Worm (Caenorhabditis elegans): ENCODE measurements around the gene pdk-1.

pdk-1 gene

DNA sequence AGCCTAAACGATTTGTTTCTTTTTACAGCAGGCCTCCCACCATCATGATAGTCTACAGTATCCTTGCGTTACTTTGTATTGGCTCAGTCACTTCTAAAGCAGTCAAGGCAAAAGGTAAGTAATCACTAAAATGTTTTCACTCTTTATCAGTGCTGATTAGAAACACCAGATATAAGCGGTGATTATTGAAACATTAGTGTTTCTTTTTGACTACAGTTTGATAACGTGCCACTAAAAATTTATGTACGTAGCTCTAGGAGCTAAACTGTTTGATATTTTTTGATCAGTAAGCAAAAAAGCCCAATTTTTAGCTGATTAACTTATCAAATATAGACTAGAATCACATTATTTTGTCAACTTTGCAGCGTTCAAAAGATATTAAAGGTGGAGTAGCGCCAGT is 9.6 kb upstream of the pdk-1 start:
- TF ChIP-seq klf-2 (GFP tag; conservative IDR thresholded peaks at IDR 0.05), result no peak
- no peak for TF ChIP-seq ztf-23 (GFP tag; IDR thresholded peaks at IDR 0.05)
- no peak for TF ChIP-seq flt-1 (GFP tag; IDR thresholded peaks at IDR 0.05)
- no peak for TF ChIP-seq ztf-29 (GFP tag; IDR thresholded peaks at IDR 0.05)
- TF ChIP-seq cog-1 (tag; optimal IDR thresholded peaks at IDR 0.05), result no peak
- TF ChIP-seq ref-1 (GFP tag; conservative IDR thresholded peaks at IDR 0.05), result no peak
- no peak for TF ChIP-seq T22C8.4 (GFP tag; IDR thresholded peaks at IDR 0.05)
- no peak for TF ChIP-seq tab-1 (GFP tag; IDR thresholded peaks at IDR 0.05)
- no peak for TF ChIP-seq med-1 (GFP tag; optimal IDR thresholded peaks at IDR 0.05; ENCODE audit: insufficient read depth)

DNA sequence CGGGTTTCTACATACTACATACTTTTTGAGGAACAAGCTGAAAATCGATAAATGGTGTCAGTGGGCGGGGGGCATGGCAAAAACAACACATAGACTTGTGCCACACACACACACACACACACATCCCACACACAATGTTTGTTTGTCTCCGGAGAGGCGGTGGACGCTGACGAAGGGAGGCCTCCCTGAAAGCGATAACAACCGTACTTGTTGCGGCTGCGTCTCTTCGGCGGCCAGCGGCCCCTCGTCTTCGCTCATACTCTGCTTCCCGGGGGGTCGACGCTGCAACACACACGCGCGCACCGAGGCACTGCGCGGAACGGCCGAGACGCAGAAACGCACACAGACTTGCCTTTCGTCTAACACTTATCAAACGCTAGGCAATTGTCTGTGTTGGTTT is 1.4 kb upstream of the pdk-1 start:
- TF ChIP-seq T22C8.4 (GFP tag; IDR thresholded peaks at IDR 0.05) (no peak; the same call in 1 of the 2 replicates), flt-1 (GFP tag; IDR thresholded peaks at IDR 0.05) (peak; percentile 68; the same call in 1 of the 2 replicates), klf-2 (GFP tag; conservative IDR thresholded peaks at IDR 0.05) (no peak), ztf-23 (GFP tag; IDR thresholded peaks at IDR 0.05) (no peak), med-1 (GFP tag; optimal IDR thresholded peaks at IDR 0.05; ENCODE audit: insufficient read depth) (no peak), tab-1 (GFP tag; IDR thresholded peaks at IDR 0.05) (no peak), cog-1 (tag; optimal IDR thresholded peaks at IDR 0.05) (peak; percentile 73), ref-1 (GFP tag; conservative IDR thresholded peaks at IDR 0.05) (no peak), ztf-29 (GFP tag; IDR thresholded peaks at IDR 0.05) (no peak)

ce11 chrX:1322997-1323396 is 1.9 kb downstream of the pdk-1 start:
- TF ChIP-seq flt-1 (GFP tag; IDR thresholded peaks at IDR 0.05) (0 out of 2 replicates have a peak, but pooled peaks have one; percentile 34), med-1 (GFP tag; optimal IDR thresholded peaks at IDR 0.05; ENCODE audit: insufficient read depth) (no peak), cog-1 (tag; optimal IDR thresholded peaks at IDR 0.05) (peak; percentile 9)

- TF ChIP-seq ref-1 (GFP tag; conservative IDR thresholded peaks at IDR 0.05) (no peak), klf-2 (GFP tag; conservative IDR thresholded peaks at IDR 0.05) (no peak), flt-1 (GFP tag; IDR thresholded peaks at IDR 0.05) (no peak), T22C8.4 (GFP tag; IDR thresholded peaks at IDR 0.05) (no peak), cog-1 (tag; optimal IDR thresholded peaks at IDR 0.05) (no peak), tab-1 (GFP tag; IDR thresholded peaks at IDR 0.05) (no peak), med-1 (GFP tag; optimal IDR thresholded peaks at IDR 0.05; ENCODE audit: insufficient read depth) (no peak), ztf-23 (GFP tag; IDR thresholded peaks at IDR 0.05) (no peak), ztf-29 (GFP tag; IDR thresholded peaks at IDR 0.05) (no peak)
These were observed 6.1 kb downstream of the pdk-1 start for ce11 chrX:1327201-1327600.

DNA sequence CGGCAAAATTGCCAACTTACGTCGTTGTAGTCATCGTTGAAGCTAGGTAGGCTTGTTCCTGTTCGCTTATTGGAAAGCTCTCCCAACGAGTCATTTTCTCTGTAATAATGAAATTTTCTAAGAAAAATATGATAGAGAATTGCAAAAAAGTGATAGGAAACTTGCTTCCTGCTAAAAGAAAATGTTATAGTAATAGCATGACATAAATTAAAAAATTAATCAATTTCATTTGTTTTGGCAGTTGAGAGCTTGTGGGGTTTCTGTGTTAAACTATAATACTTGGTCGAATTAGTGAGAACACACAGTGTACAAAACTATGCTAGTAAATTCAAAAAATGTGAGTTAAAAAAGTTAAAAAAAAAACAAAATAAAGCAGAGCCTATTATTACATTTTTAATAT is 8.7 kb downstream of the pdk-1 start, which contains the start of gene F21E9.2:
F21E9.2 (minus strand) TSS at position 101 of the 400 bp plus-strand sequence.
- TF ChIP-seq tab-1 (GFP tag; IDR thresholded peaks at IDR 0.05) (no peak), klf-2 (GFP tag; conservative IDR thresholded peaks at IDR 0.05) (no peak), ref-1 (GFP tag; conservative IDR thresholded peaks at IDR 0.05) (no peak), med-1 (GFP tag; optimal IDR thresholded peaks at IDR 0.05; ENCODE audit: insufficient read depth) (no peak), ztf-23 (GFP tag; IDR thresholded peaks at IDR 0.05) (no peak), T22C8.4 (GFP tag; IDR thresholded peaks at IDR 0.05) (no peak), cog-1 (tag; optimal IDR thresholded peaks at IDR 0.05) (no peak), flt-1 (GFP tag; IDR thresholded peaks at IDR 0.05) (no peak), ztf-29 (GFP tag; IDR thresholded peaks at IDR 0.05) (no peak)

- TF ChIP-seq T22C8.4 (GFP tag; IDR thresholded peaks at IDR 0.05), result no peak
- TF ChIP-seq med-1 (GFP tag; optimal IDR thresholded peaks at IDR 0.05; ENCODE audit: insufficient read depth), result no peak
- no peak for TF ChIP-seq tab-1 (GFP tag; IDR thresholded peaks at IDR 0.05)
- TF ChIP-seq flt-1 (GFP tag; IDR thresholded peaks at IDR 0.05), result no peak
- TF ChIP-seq klf-2 (GFP tag; conservative IDR thresholded peaks at IDR 0.05), result no peak
- no peak for TF ChIP-seq ztf-23 (GFP tag; IDR thresholded peaks at IDR 0.05)
- no peak for TF ChIP-seq cog-1 (tag; optimal IDR thresholded peaks at IDR 0.05)
- no peak for TF ChIP-seq ref-1 (GFP tag; conservative IDR thresholded peaks at IDR 0.05)
These were observed 15.9 kb downstream of the pdk-1 start, which contains the start of gene ttr-37 for ce11 chrX:1337009-1337408. Gene ttr-37 (minus strand): TSS chrX:1337175.

- TF ChIP-seq ztf-29 (GFP tag; IDR thresholded peaks at IDR 0.05), result no peak
These were observed 16.7 kb downstream of the pdk-1 start for ce11 chrX:1337834-1338233.

DNA sequence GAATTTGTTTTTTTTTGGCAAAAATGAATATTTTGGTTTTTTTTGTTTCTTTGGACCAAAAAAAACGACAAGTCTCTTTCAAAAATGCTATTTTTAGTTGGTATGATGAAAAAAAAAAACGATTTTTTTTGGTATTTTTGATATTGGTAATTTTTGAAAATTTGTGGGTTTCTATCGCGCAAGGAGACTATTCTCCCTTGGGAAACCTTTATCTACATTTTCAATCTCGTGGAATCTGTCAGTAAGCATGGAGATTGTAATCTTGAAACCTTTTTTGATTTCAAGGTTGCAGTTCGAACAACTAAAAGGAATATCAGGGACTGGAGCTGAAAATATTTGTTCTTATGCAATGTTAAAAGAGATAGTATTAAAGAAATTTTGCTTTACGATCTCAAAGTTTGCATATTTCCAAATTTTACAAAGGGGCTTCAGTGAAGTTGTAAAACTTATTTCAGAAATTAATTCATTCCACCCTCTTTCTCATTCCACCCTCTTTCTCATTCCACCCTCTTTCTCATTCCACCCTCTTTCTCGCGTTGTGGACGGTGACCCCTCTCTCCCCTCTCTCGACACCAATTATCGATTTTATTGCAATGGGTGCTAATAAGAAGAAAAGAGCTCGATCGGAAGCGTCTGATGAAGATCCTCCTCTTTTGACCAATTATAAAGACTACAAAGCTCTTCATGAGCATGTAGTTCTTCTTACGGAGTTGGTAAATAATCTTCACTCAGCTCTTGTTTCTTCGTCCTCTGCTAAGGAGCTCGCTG is 17.9 kb downstream of the pdk-1 start:
- 0 out of 2 replicates have a peak, but pooled peaks have one; percentile 57 for TF ChIP-seq T22C8.4 (GFP tag; IDR thresholded peaks at IDR 0.05)
- TF ChIP-seq ztf-23 (GFP tag; IDR thresholded peaks at IDR 0.05), result no peak

DNA sequence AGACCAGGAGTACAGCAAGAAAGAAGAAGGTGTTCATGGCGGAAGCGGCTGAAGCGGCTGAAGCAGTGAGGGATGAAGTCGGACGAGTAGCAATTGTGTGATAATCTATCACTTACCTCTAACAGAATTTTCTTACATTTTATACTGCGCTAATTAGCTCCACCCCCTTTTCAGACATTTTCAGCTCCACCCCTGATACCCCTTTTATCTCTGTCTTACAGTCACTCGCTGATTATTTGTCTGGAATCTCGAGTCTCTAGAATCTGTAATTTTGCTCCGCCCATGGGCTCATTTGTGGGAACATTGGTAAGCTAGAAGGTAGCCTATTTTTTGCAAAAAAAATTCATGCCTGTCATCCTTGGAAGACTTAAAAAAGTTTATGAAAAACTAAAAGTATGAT is 23.2 kb downstream of the pdk-1 start, which contains the start of gene ins-39:
ins-39 (minus strand) TSS at position 101 of the 400 bp plus-strand sequence.
- no peak for TF ChIP-seq klf-2 (GFP tag; conservative IDR thresholded peaks at IDR 0.05)
- TF ChIP-seq tab-1 (GFP tag; IDR thresholded peaks at IDR 0.05), result no peak
- no peak for TF ChIP-seq flt-1 (GFP tag; IDR thresholded peaks at IDR 0.05)
- TF ChIP-seq T22C8.4 (GFP tag; IDR thresholded peaks at IDR 0.05), result no peak
- no peak for TF ChIP-seq cog-1 (tag; optimal IDR thresholded peaks at IDR 0.05)
- no peak for TF ChIP-seq ref-1 (GFP tag; conservative IDR thresholded peaks at IDR 0.05)
- no peak for TF ChIP-seq ztf-23 (GFP tag; IDR thresholded peaks at IDR 0.05)
- TF ChIP-seq med-1 (GFP tag; optimal IDR thresholded peaks at IDR 0.05; ENCODE audit: insufficient read depth), result no peak
- no peak for TF ChIP-seq ztf-29 (GFP tag; IDR thresholded peaks at IDR 0.05)

- peak; percentile 63 for TF ChIP-seq flt-1 (GFP tag; IDR thresholded peaks at IDR 0.05)
- no peak for TF ChIP-seq ztf-29 (GFP tag; IDR thresholded peaks at IDR 0.05)
- peak; percentile 26 for TF ChIP-seq med-1 (GFP tag; optimal IDR thresholded peaks at IDR 0.05; ENCODE audit: insufficient read depth)
- peak; percentile 86 for TF ChIP-seq cog-1 (tag; optimal IDR thresholded peaks at IDR 0.05)
- TF ChIP-seq ztf-23 (GFP tag; IDR thresholded peaks at IDR 0.05), result 0 out of 2 replicates have a peak, but pooled peaks have one; percentile 66
- 0 out of 2 replicates have a peak, but pooled peaks have one; percentile 21 for TF ChIP-seq klf-2 (GFP tag; conservative IDR thresholded peaks at IDR 0.05)
- TF ChIP-seq T22C8.4 (GFP tag; IDR thresholded peaks at IDR 0.05), result peak; percentile 84
- no peak; the same call in 1 of the 2 replicates for TF ChIP-seq tab-1 (GFP tag; IDR thresholded peaks at IDR 0.05)
- TF ChIP-seq ref-1 (GFP tag; conservative IDR thresholded peaks at IDR 0.05), result no peak
These were observed 23.7 kb downstream of the pdk-1 start for ce11 chrX:1344818-1345217.

Measured in whole organism, midembryonic.